Worm (Caenorhabditis elegans) whole organism, L1 larva: ENCODE results near the gene F36H5.12.

ENCODE experiments used
- C04F5.9 ChIP-seq: sonication (generic microtip); optimal IDR thresholded peaks from 2 replicates; lab custom pipeline; 2016; ENCODE audit warnings: missing genetic modification characterization, missing compliant biosample characterization
- C16A3.4 ChIP-seq: fragments of 150-350 bp; optimal IDR thresholded peaks from 2 replicates; lab custom pipeline; 2014; ENCODE audit warnings: missing biosample characterization, missing genetic modification characterization
- Y116A8C.19 ChIP-seq: sonication (generic microtip); optimal IDR thresholded peaks from 2 replicates; lab custom pipeline; 2016; ENCODE audit warnings: missing compliant biosample characterization, missing genetic modification characterization, borderline replicate concordance
- aly-2 ChIP-seq: fragments of 150-350 bp; optimal IDR thresholded peaks from 2 replicates; lab custom pipeline; 2014; ENCODE audit warnings: missing biosample characterization, missing genetic modification characterization
- ama-1 ChIP-seq: fragments of 150-350 bp; optimal IDR thresholded peaks from 2 replicates; lab custom pipeline; 2014
- blmp-1 ChIP-seq: fragments of 150-350 bp; optimal IDR thresholded peaks from 2 replicates; lab custom pipeline; 2014; ENCODE audit warnings: missing biosample characterization, missing genetic modification characterization
- ceh-8 ChIP-seq: fragments of 200-800 bp; sonication (Bioruptor generic); optimal IDR thresholded peaks from 2 replicates; lab custom pipeline; 2018; ENCODE audit warnings: mild to moderate bottlenecking, missing genetic modification characterization, moderate library complexity, missing compliant biosample characterization
- ceh-82 ChIP-seq, 3 experiments: fragments of 150-350 bp in 1 of 3; sonication (generic microtip) in 2 of 3; optimal IDR thresholded peaks; 2 replicates each; lab custom pipeline; 2014 to 2017; ENCODE audit warnings: missing biosample characterization in 3 of 3, missing genetic modification characterization in 3 of 3
- ceh-88 ChIP-seq: fragments of 200-800 bp; sonication (Bioruptor generic); IDR thresholded peaks from 2 replicates; pipeline ENCODE4 v1.3.6; 2022; ENCODE audit warnings: missing genetic modification characterization, missing compliant biosample characterization
- dpl-1 ChIP-seq, 3 experiments: fragments of 150-350 bp in 2 of 3; sonication (generic microtip) in 1 of 3; optimal IDR thresholded peaks; 2 replicates each; lab custom pipeline; 2014 to 2017; ENCODE audit warnings: missing biosample characterization in 3 of 3, missing genetic modification characterization in 3 of 3, missing genetic modification reagents in 3 of 3
- dsc-1 ChIP-seq: sonication (generic microtip); optimal IDR thresholded peaks from 2 replicates; lab custom pipeline; 2016; ENCODE audit warnings: mild to moderate bottlenecking, missing genetic modification characterization, missing compliant biosample characterization
- egl-27 ChIP-seq, 2 experiments: fragments of 150-350 bp in 1 of 2; sonication (generic microtip); optimal IDR thresholded peaks; 3 replicates each; lab custom pipeline; 2017 to 2018; ENCODE audit warnings: missing biosample characterization in 2 of 2, missing genetic modification characterization in 2 of 2, missing genetic modification reagents in 2 of 2
- elt-2 ChIP-seq: sonication (generic microtip); optimal IDR thresholded peaks from 2 replicates; lab custom pipeline; 2016; ENCODE audit warnings: missing genetic modification characterization, mild to moderate bottlenecking, inconsistent platforms, missing compliant biosample characterization, missing genetic modification reagents
- fkh-4 ChIP-seq: sonication (generic microtip); optimal IDR thresholded peaks from 2 replicates; lab custom pipeline; 2016; ENCODE audit warnings: missing compliant biosample characterization, missing genetic modification characterization, borderline replicate concordance
- grh-1 ChIP-seq: fragments of 200-800 bp; sonication (Bioruptor generic); IDR thresholded peaks from 2 replicates; pipeline ENCODE4 v1.3.6; 2022; ENCODE audit warnings: missing genetic modification reagents, missing genetic modification characterization, missing compliant biosample characterization
- hpl-2 ChIP-seq: fragments of 150-350 bp; optimal IDR thresholded peaks from 2 replicates; lab custom pipeline; 2014; ENCODE audit warnings: missing biosample characterization, missing genetic modification reagents, missing genetic modification characterization
- lin-14 ChIP-seq: fragments of 200-800 bp; sonication (Bioruptor generic); optimal IDR thresholded peaks from 2 replicates; lab custom pipeline; 2018; ENCODE audit warnings: mild to moderate bottlenecking, missing genetic modification characterization, moderate library complexity, missing compliant biosample characterization
- lin-39 ChIP-seq: fragments of 150-350 bp; optimal IDR thresholded peaks from 2 replicates; lab custom pipeline; 2014; ENCODE audit warnings: missing biosample characterization, missing genetic modification reagents, missing genetic modification characterization
- lir-3 ChIP-seq: sonication (generic microtip); optimal IDR thresholded peaks from 2 replicates; lab custom pipeline; 2016; ENCODE audit warnings: mild to moderate bottlenecking, missing genetic modification characterization, moderate library complexity, missing compliant biosample characterization; ENCODE audit not compliant: poor library complexity
- mef-2 ChIP-seq: fragments of 150-350 bp; optimal IDR thresholded peaks from 2 replicates; lab custom pipeline; 2014; ENCODE audit warnings: missing biosample characterization, missing genetic modification characterization
- mep-1 ChIP-seq: fragments of 150-350 bp; optimal IDR thresholded peaks from 2 replicates; lab custom pipeline; 2014; ENCODE audit warnings: missing biosample characterization, missing genetic modification characterization
- nhr-11 ChIP-seq: fragments of 150-350 bp; optimal IDR thresholded peaks from 2 replicates; lab custom pipeline; 2014; ENCODE audit warnings: missing biosample characterization, missing genetic modification characterization
- nhr-12 ChIP-seq: sonication (generic microtip); optimal IDR thresholded peaks from 2 replicates; lab custom pipeline; 2017; ENCODE audit warnings: missing biosample characterization, missing genetic modification characterization
- nhr-19 ChIP-seq: fragments of 200-800 bp; sonication (Bioruptor generic); conservative IDR thresholded peaks from 2 replicates; pipeline ENCODE4 v1.3.6; 2022; ENCODE audit warnings: missing genetic modification characterization, missing compliant biosample characterization
- nhr-20 ChIP-seq: sonication (generic microtip); optimal IDR thresholded peaks from 2 replicates; lab custom pipeline; 2016; ENCODE audit warnings: mild to moderate bottlenecking, missing genetic modification characterization, missing compliant biosample characterization
- nhr-237 ChIP-seq: fragments of 150-350 bp; optimal IDR thresholded peaks from 2 replicates; lab custom pipeline; 2014; ENCODE audit warnings: missing biosample characterization, missing genetic modification characterization
- nhr-76 ChIP-seq: sonication (generic microtip); optimal IDR thresholded peaks from 2 replicates; lab custom pipeline; 2017; ENCODE audit warnings: missing biosample characterization, missing genetic modification characterization
- nhr-77 ChIP-seq: fragments of 150-350 bp; optimal IDR thresholded peaks from 2 replicates; lab custom pipeline; 2014; ENCODE audit warnings: missing biosample characterization, missing genetic modification characterization
- nhr-84 ChIP-seq: sonication (generic microtip); optimal IDR thresholded peaks from 2 replicates; lab custom pipeline; 2017; ENCODE audit warnings: missing biosample characterization, missing genetic modification characterization
- pag-3 ChIP-seq: sonication (generic microtip); optimal IDR thresholded peaks from 2 replicates; lab custom pipeline; 2017; ENCODE audit warnings: missing genetic modification characterization, mild to moderate bottlenecking, missing compliant biosample characterization, antibody characterized with exemption, borderline replicate concordance; ENCODE audit not compliant: insufficient read depth
- pqm-1 ChIP-seq: sonication (generic microtip); optimal IDR thresholded peaks from 3 replicates; lab custom pipeline; 2017; ENCODE audit warnings: missing biosample characterization, missing genetic modification characterization
- sox-4 ChIP-seq: sonication (generic microtip); optimal IDR thresholded peaks from 2 replicates; lab custom pipeline; 2016; ENCODE audit warnings: missing genetic modification characterization, missing compliant biosample characterization
- sptf-1 ChIP-seq: fragments of 150-350 bp; optimal IDR thresholded peaks from 2 replicates; lab custom pipeline; 2014; ENCODE audit warnings: missing biosample characterization, missing genetic modification characterization
- swsn-7 ChIP-seq: sonication (generic microtip); optimal IDR thresholded peaks from 2 replicates; lab custom pipeline; 2016; ENCODE audit warnings: missing genetic modification characterization, missing compliant biosample characterization
- unc-30 ChIP-seq: sonication (generic microtip); optimal IDR thresholded peaks from 2 replicates; lab custom pipeline; 2017; ENCODE audit warnings: missing biosample characterization, missing genetic modification characterization
- unc-98 ChIP-seq: fragments of 200-800 bp; sonication (Bioruptor generic); IDR thresholded peaks from 2 replicates; pipeline ENCODE4 v1.3.6; 2022; ENCODE audit warnings: missing genetic modification characterization, missing compliant biosample characterization
- zip-4 ChIP-seq: fragments of 200-800 bp; sonication (Bioruptor generic); optimal IDR thresholded peaks from 2 replicates; lab custom pipeline; 2018; ENCODE audit warnings: mild to moderate bottlenecking, missing genetic modification characterization, moderate library complexity, missing compliant biosample characterization

The F36H5.12 gene

DNA sequence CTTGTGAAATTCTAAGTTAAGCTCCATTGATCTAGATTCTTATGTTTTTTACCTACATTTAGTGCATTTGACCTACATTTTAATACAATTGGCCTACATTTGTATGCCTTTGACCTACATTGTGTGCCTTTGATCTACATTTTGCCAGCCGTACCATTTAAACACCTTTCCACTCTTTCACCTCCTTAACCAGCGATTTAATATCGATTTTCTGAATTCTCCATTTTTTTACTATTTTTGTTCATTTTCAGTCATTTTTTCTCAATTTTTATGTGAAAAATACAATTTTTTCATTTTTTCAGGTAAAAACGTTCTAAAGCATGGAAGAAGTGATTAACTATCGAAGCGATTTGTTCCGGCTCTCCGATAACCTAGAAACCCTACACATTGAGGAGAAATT is 29.7 kb upstream of the F36H5.12 start, which contains the start of gene btb-7:
Gene btb-7, plus strand, starts transcription at position 301 of the 400 bp plus-strand sequence.
- TF ChIP-seq ceh-8 (GFP tag; lab: Kevin White, UChicago) (no peak), C04F5.9 (tag; lab: Kevin White, UChicago) (no peak), fkh-4 (tag; lab: Kevin White, UChicago) (no peak), pag-3 (tag; lab: Kevin White, UChicago) (no peak), nhr-11 (tag; lab: Kevin White, UChicago) (no peak), zip-4 (GFP tag; lab: Kevin White, UChicago) (no peak), egl-27 (tag; optimal IDR thresholded peaks at IDR 0.05; lab: Kevin White, UChicago) (no peak), sox-4 (tag; lab: Kevin White, UChicago) (no peak), Y116A8C.19 (tag; lab: Kevin White, UChicago) (no peak), ceh-88 (GFP tag; lab: Robert Waterston, UW) (no peak), nhr-20 (tag; lab: Kevin White, UChicago) (no peak), nhr-19 (GFP tag; lab: Robert Waterston, UW) (no peak), swsn-7 (tag; lab: Kevin White, UChicago) (no peak)
- TF ChIP-seq, all 84 proteins: peak for 0

- TF ChIP-seq nhr-77: no peak
- no peak for TF ChIP-seq lin-14 (GFP tag; lab: Kevin White, UChicago)
- TF ChIP-seq mep-1 (tag; lab: Kevin White, UChicago): no peak
- no peak for TF ChIP-seq unc-30 (tag; lab: Kevin White, UChicago)
- no peak for TF ChIP-seq swsn-7 (tag; lab: Kevin White, UChicago)
- no peak for TF ChIP-seq pag-3 (tag; lab: Kevin White, UChicago)
- no peak for TF ChIP-seq dsc-1
- TF ChIP-seq nhr-84 (tag; lab: Kevin White, UChicago): no peak
- no peak for TF ChIP-seq nhr-237 (tag; lab: Kevin White, UChicago)
- no peak for TF ChIP-seq fkh-4 (tag; lab: Kevin White, UChicago)
- no peak for TF ChIP-seq nhr-76 (tag; lab: Kevin White, UChicago)
- no peak for TF ChIP-seq zip-4 (GFP tag; lab: Kevin White, UChicago)
- no peak for TF ChIP-seq aly-2 (tag; lab: Kevin White, UChicago)
Observed at ce11 chrII:1714772-1715353, 27.8 kb upstream of the F36H5.12 start, which contains the start of gene btb-6. Gene btb-6 (plus strand): TSS chrII:1715303.

- no peak for TF ChIP-seq ama-1 (lab: Kevin White, UChicago)
- no peak for TF ChIP-seq C04F5.9 (tag; lab: Kevin White, UChicago)
- TF ChIP-seq lir-3 (tag; lab: Kevin White, UChicago): no peak
- no peak for TF ChIP-seq nhr-12 (tag; lab: Kevin White, UChicago)
- TF ChIP-seq, all 84 proteins: peak for 0
Observed at ce11 chrII:1719153-1719552, 23.5 kb upstream of the F36H5.12 start, which contains the start of gene fbxb-48. Gene fbxb-48 (minus strand): TSS chrII:1719253.

ce11 chrII:1722394-1722793 is 20.2 kb upstream of the F36H5.12 start, which contains the start of the genes fbxb-5 and btb-8:
Gene fbxb-5 (minus strand): TSS chrII:1722494.
Gene btb-8 (plus strand): TSS chrII:1722770.
- TF ChIP-seq zip-4 (GFP tag; lab: Kevin White, UChicago): no peak
- TF ChIP-seq nhr-12 (tag; lab: Kevin White, UChicago): no peak
- TF ChIP-seq nhr-77: no peak
- no peak for TF ChIP-seq pqm-1 (tag; lab: Kevin White, UChicago)
- TF ChIP-seq nhr-76 (tag; lab: Kevin White, UChicago): no peak
- no peak for TF ChIP-seq grh-1 (GFP tag; lab: Robert Waterston, UW)
- no peak for TF ChIP-seq dpl-1 (GFP tag; optimal IDR thresholded peaks at IDR 0.05; lab: Kevin White, UChicago)
- no peak for TF ChIP-seq unc-98 (GFP tag; lab: Robert Waterston, UW)
- TF ChIP-seq mef-2: no peak
- no peak for TF ChIP-seq sptf-1 (tag; lab: Kevin White, UChicago)
- TF ChIP-seq C04F5.9 (tag; lab: Kevin White, UChicago): no peak
- no peak for TF ChIP-seq blmp-1 (tag; lab: Kevin White, UChicago)
- TF ChIP-seq ama-1 (lab: Kevin White, UChicago): no peak
- TF ChIP-seq nhr-20 (tag; lab: Kevin White, UChicago): no peak
- TF ChIP-seq lin-39 (tag; lab: Kevin White, UChicago): no peak
- no peak for TF ChIP-seq hpl-2 (GFP tag; lab: Kevin White, UChicago)
- TF ChIP-seq ceh-82 (tag; optimal IDR thresholded peaks at IDR 0.05; lab: Kevin White, UChicago): no peak
- no peak for TF ChIP-seq nhr-237 (tag; lab: Kevin White, UChicago)
- TF ChIP-seq C16A3.4: no peak
- TF ChIP-seq elt-2 (tag; lab: Kevin White, UChicago): no peak
- TF ChIP-seq, all 84 proteins: peak for 0
